Worm (Caenorhabditis elegans): ENCODE data around the gene asm-1.

ce11 chrII:6890095-6890494, 19.8 kb upstream of the asm-1 start, which contains the start of gene acer-1:
- TF ChIP-seq pha-4 (tag; optimal IDR thresholded peaks at IDR 0.05), result no peak
- no peak for TF ChIP-seq ets-4 (tag; optimal IDR thresholded peaks at IDR 0.05)
- TF ChIP-seq tbx-2 (tag; optimal IDR thresholded peaks at IDR 0.05), result no peak
- TF ChIP-seq hlh-15 (tag; optimal IDR thresholded peaks at IDR 0.05), result no peak
- TF ChIP-seq pha-2 (tag; optimal IDR thresholded peaks at IDR 0.05), result no peak
- no peak for TF ChIP-seq ceh-19 (GFP tag; optimal IDR thresholded peaks at IDR 0.05)
- no peak for TF ChIP-seq unc-86 (tag; optimal IDR thresholded peaks at IDR 0.05)
- TF ChIP-seq che-1 (tag; optimal IDR thresholded peaks at IDR 0.05), result no peak
- no peak for TF ChIP-seq fkh-10 (GFP tag; optimal IDR thresholded peaks at IDR 0.05)
- no peak for TF ChIP-seq odd-2 (tag; optimal IDR thresholded peaks at IDR 0.05)

Measured in whole organism, late embryonic.